Worm (Caenorhabditis elegans): ENCODE measurements around the gene cgt-3.

Gene cgt-3

ce11 chrII:5933133-5933532, 22.0 kb downstream of the cgt-3 start:
- TF ChIP-seq F23B12.7 (tag; optimal IDR thresholded peaks at IDR 0.05; ENCODE audit: insufficient read depth) = no peak
- no peak for TF ChIP-seq hlh-26 (GFP tag; conservative IDR thresholded peaks at IDR 0.05)
- no peak for TF ChIP-seq nhr-179 (tag; optimal IDR thresholded peaks at IDR 0.05)
- no peak for TF ChIP-seq mcd-1 (GFP tag; IDR thresholded peaks at IDR 0.05)
- TF ChIP-seq lin-54 (GFP tag; optimal IDR thresholded peaks at IDR 0.05) = no peak
- no peak for TF ChIP-seq nfya-1 (tag; optimal IDR thresholded peaks at IDR 0.05; ENCODE audit: borderline replicate concordance, insufficient read depth)
- no peak for TF ChIP-seq egl-18 (GFP tag; IDR thresholded peaks at IDR 0.05)
- TF ChIP-seq Y53F4B.3 (GFP tag; IDR thresholded peaks at IDR 0.05) = no peak
- peak; percentile 12 for TF ChIP-seq chd-7 (tag; optimal IDR thresholded peaks at IDR 0.05)
- no peak for TF ChIP-seq ceh-100 (GFP tag; IDR thresholded peaks at IDR 0.05)
- TF ChIP-seq Y95B8A.8 (GFP tag; IDR thresholded peaks at IDR 0.05) = no peak
- 0 out of 2 replicates have a peak, but pooled peaks have one; percentile 6 for TF ChIP-seq dox-1 (GFP tag; IDR thresholded peaks at IDR 0.05)
- TF ChIP-seq tbp1 (GFP tag; optimal IDR thresholded peaks at IDR 0.05) = no peak

- TF ChIP-seq lin-54 (GFP tag; optimal IDR thresholded peaks at IDR 0.05) (no peak), aptf-2 (GFP tag; conservative IDR thresholded peaks at IDR 0.05) (0 out of 2 replicates have a peak, but pooled peaks have one; percentile 19), attf-3 (GFP tag; conservative IDR thresholded peaks at IDR 0.05) (no peak), Y67H2A.10 (GFP tag; conservative IDR thresholded peaks at IDR 0.05) (no peak), cebp-1 (GFP tag; IDR thresholded peaks at IDR 0.05) (no peak), cebp-1 (tag; optimal IDR thresholded peaks at IDR 0.05) (peak; percentile 7), die-1 (tag; optimal IDR thresholded peaks at IDR 0.05) (no peak), ztf-25 (GFP tag; IDR thresholded peaks at IDR 0.05) (no peak)
Observed at ce11 chrII:5933962-5934422, 22.9 kb downstream of the cgt-3 start.

- TF ChIP-seq let-607 (tag; optimal IDR thresholded peaks at IDR 0.05) (peak; percentile 58 to 88), cebp-1 (GFP tag; IDR thresholded peaks at IDR 0.05) (no peak), cebp-1 (tag; optimal IDR thresholded peaks at IDR 0.05) (peak; percentile 33), atf-7 (tag; optimal IDR thresholded peaks at IDR 0.05) (peak; percentile 23), tbp1 (GFP tag; optimal IDR thresholded peaks at IDR 0.05) (peak; percentile 17), egl-44 (GFP tag; IDR thresholded peaks at IDR 0.05) (peak; percentile 70; the same call in 1 of the 2 replicates), B0336.3 (GFP tag; IDR thresholded peaks at IDR 0.05) (no peak), chd-7 (tag; optimal IDR thresholded peaks at IDR 0.05) (peak; percentile 30), nfyb-1 (GFP tag; IDR thresholded peaks at IDR 0.05) (0 out of 2 replicates have a peak, but pooled peaks have one; percentile 8), ets-4 (GFP tag; optimal IDR thresholded peaks at IDR 0.05) (peak; percentile 22), attf-5 (GFP tag; optimal IDR thresholded peaks at IDR 0.05) (peak; percentile 19), tlf-1 (GFP tag; optimal IDR thresholded peaks at IDR 0.05) (peak; percentile 0), him-1 (tag; optimal IDR thresholded peaks at IDR 0.05) (no peak), unc-62 (GFP tag; optimal IDR thresholded peaks at IDR 0.05) (peak; percentile 58), nhr-80 (tag; optimal IDR thresholded peaks at IDR 0.05) (peak; percentile 79), xnd-1 (tag; optimal IDR thresholded peaks at IDR 0.05) (no peak), dpff-1 (tag; optimal IDR thresholded peaks at IDR 0.05) (no peak)
Observed at ce11 chrII:5936009-5936408, 24.9 kb downstream of the cgt-3 start.

ce11 chrII:5940815-5941214, 29.7 kb downstream of the cgt-3 start, which contains the start of gene F28B12.6:
F28B12.6 (plus strand) TSS chrII:5940863.
- TF ChIP-seq nfyb-1 (GFP tag; IDR thresholded peaks at IDR 0.05) (peak; percentile 52; the same call in 1 of the 2 replicates), ceh-91 (GFP tag; IDR thresholded peaks at IDR 0.05) (no peak), B0336.3 (GFP tag; IDR thresholded peaks at IDR 0.05) (peak; percentile 61; the same call in 1 of the 2 replicates), madf-10 (tag; optimal IDR thresholded peaks at IDR 0.05) (no peak), ztf-3 (GFP tag; optimal IDR thresholded peaks at IDR 0.05) (no peak), cebp-1 (GFP tag; IDR thresholded peaks at IDR 0.05) (no peak), cebp-1 (tag; optimal IDR thresholded peaks at IDR 0.05) (peak; percentile 24), F52B5.7 (tag; optimal IDR thresholded peaks at IDR 0.05) (no peak), fkh-3 (tag; optimal IDR thresholded peaks at IDR 0.05) (no peak), egl-44 (GFP tag; IDR thresholded peaks at IDR 0.05) (no peak), snpc-1.3 (tag; optimal IDR thresholded peaks at IDR 0.05; ENCODE audit: insufficient read depth) (no peak), dpff-1 (tag; optimal IDR thresholded peaks at IDR 0.05) (no peak), hmg-1.2 (GFP tag; IDR thresholded peaks at IDR 0.05) (no peak), B0035.1 (tag; optimal IDR thresholded peaks at IDR 0.05) (no peak)
